Worm (Caenorhabditis elegans) whole organism, late embryonic: Measurements from ENCODE around the gene bgnt-1.3.

Experiments
- C08G9.2 ChIP-seq: sonication (generic microtip); optimal IDR thresholded peaks from 2 replicates; lab custom pipeline; 2016; ENCODE audit warnings: mild to moderate bottlenecking, missing genetic modification characterization, moderate library complexity, missing compliant biosample characterization
- F13H6.1 ChIP-seq: sonication (generic microtip); optimal IDR thresholded peaks from 2 replicates; lab custom pipeline; 2016; ENCODE audit warnings: missing genetic modification characterization, missing compliant biosample characterization
- K02D7.2 ChIP-seq: sonication (generic microtip); optimal IDR thresholded peaks from 2 replicates; lab custom pipeline; 2017; ENCODE audit warnings: mild to moderate bottlenecking, missing genetic modification characterization, missing compliant biosample characterization
- Y22D7AL.16 ChIP-seq: sonication (generic microtip); optimal IDR thresholded peaks from 2 replicates; lab custom pipeline; 2016; ENCODE audit warnings: missing genetic modification characterization, missing compliant biosample characterization
- ahr-1 ChIP-seq: sonication (generic microtip); optimal IDR thresholded peaks from 2 replicates; lab custom pipeline; 2016; ENCODE audit warnings: missing genetic modification characterization, missing compliant biosample characterization
- ceh-18 ChIP-seq: sonication (generic microtip); optimal IDR thresholded peaks from 2 replicates; lab custom pipeline; 2016; ENCODE audit warnings: missing genetic modification characterization, missing compliant biosample characterization
- ceh-19 ChIP-seq: fragments of 200-800 bp; sonication (Bioruptor generic); optimal IDR thresholded peaks from 2 replicates; lab custom pipeline; 2018; ENCODE audit warnings: mild to moderate bottlenecking, missing genetic modification characterization, missing compliant biosample characterization
- ceh-2 ChIP-seq: sonication (generic microtip); optimal IDR thresholded peaks from 2 replicates; lab custom pipeline; 2016; ENCODE audit warnings: missing genotype, missing genetic modification characterization, missing compliant biosample characterization
- ceh-22 ChIP-seq: sonication (generic microtip); optimal IDR thresholded peaks from 2 replicates; lab custom pipeline; 2017; ENCODE audit warnings: missing biosample characterization, missing genetic modification characterization
- ceh-34 ChIP-seq: sonication (generic microtip); optimal IDR thresholded peaks from 2 replicates; lab custom pipeline; 2016; ENCODE audit warnings: mild to moderate bottlenecking, missing genetic modification characterization, missing compliant biosample characterization
- ceh-45 ChIP-seq: fragments of 200-800 bp; sonication (Bioruptor generic); IDR thresholded peaks from 2 replicates; pipeline ENCODE4 v1.3.6; 2022; ENCODE audit warnings: missing genetic modification reagents, missing genetic modification characterization, missing compliant biosample characterization
- ceh-6 ChIP-seq: fragments of 200-800 bp; sonication (Bioruptor generic); optimal IDR thresholded peaks from 2 replicates; lab custom pipeline; 2018; ENCODE audit warnings: mild to moderate bottlenecking, missing genetic modification characterization, missing compliant biosample characterization
- ceh-9 ChIP-seq: sonication (generic microtip); optimal IDR thresholded peaks from 2 replicates; lab custom pipeline; 2016; ENCODE audit warnings: mild to moderate bottlenecking, missing genetic modification characterization, inconsistent platforms, missing compliant biosample characterization
- dve-1 ChIP-seq: sonication (generic microtip); optimal IDR thresholded peaks from 2 replicates; lab custom pipeline; 2017; ENCODE audit warnings: antibody characterized with exemption, mild to moderate bottlenecking, missing genetic modification characterization, missing compliant biosample characterization
- elt-2 ChIP-seq: sonication (generic microtip); optimal IDR thresholded peaks from 2 replicates; lab custom pipeline; 2016; ENCODE audit warnings: missing genetic modification reagents, missing genetic modification characterization, missing compliant biosample characterization
- elt-4 ChIP-seq: sonication (generic microtip); optimal IDR thresholded peaks from 2 replicates; lab custom pipeline; 2016; ENCODE audit warnings: missing genetic modification characterization, missing compliant biosample characterization
- eyg-1 ChIP-seq: sonication (generic microtip); optimal IDR thresholded peaks from 2 replicates; lab custom pipeline; 2016; ENCODE audit warnings: missing genotype, missing genetic modification characterization, missing compliant biosample characterization
- fkh-6 ChIP-seq: sonication (generic microtip); optimal IDR thresholded peaks from 2 replicates; lab custom pipeline; 2016; ENCODE audit warnings: missing genetic modification characterization, missing compliant biosample characterization
- gmeb-2 ChIP-seq: sonication (generic microtip); optimal IDR thresholded peaks from 2 replicates; lab custom pipeline; 2016; ENCODE audit warnings: missing genetic modification characterization, inconsistent platforms, missing compliant biosample characterization
- hlh-15 ChIP-seq: sonication (generic microtip); optimal IDR thresholded peaks from 2 replicates; lab custom pipeline; 2016; ENCODE audit warnings: missing genetic modification characterization, missing compliant biosample characterization
- hlh-30 ChIP-seq: sonication (generic microtip); optimal IDR thresholded peaks from 2 replicates; lab custom pipeline; 2017; ENCODE audit warnings: antibody characterized with exemption, missing genetic modification characterization, missing compliant biosample characterization; ENCODE audit not compliant: insufficient read depth
- hlh-6 ChIP-seq: sonication (generic microtip); optimal IDR thresholded peaks from 2 replicates; lab custom pipeline; 2016; ENCODE audit warnings: missing genotype, missing genetic modification characterization, missing compliant biosample characterization
- hlh-8 ChIP-seq: sonication (generic microtip); optimal IDR thresholded peaks from 2 replicates; lab custom pipeline; 2016; ENCODE audit warnings: missing genotype, missing genetic modification characterization, missing compliant biosample characterization
- lin-11 ChIP-seq: fragments of 200-800 bp; sonication (Bioruptor generic); optimal IDR thresholded peaks from 2 replicates; lab custom pipeline; 2018; ENCODE audit warnings: mild to moderate bottlenecking, missing genetic modification characterization, missing compliant biosample characterization
- madf-2 ChIP-seq: sonication (generic microtip); optimal IDR thresholded peaks from 2 replicates; lab custom pipeline; 2017; ENCODE audit warnings: missing genetic modification characterization, missing compliant biosample characterization
- mec-3 ChIP-seq: sonication (generic microtip); optimal IDR thresholded peaks from 2 replicates; lab custom pipeline; 2016; ENCODE audit warnings: borderline replicate concordance, missing genetic modification characterization, missing compliant biosample characterization
- npax-4 ChIP-seq: sonication (generic microtip); optimal IDR thresholded peaks from 2 replicates; lab custom pipeline; 2016; ENCODE audit warnings: missing genetic modification characterization, missing compliant biosample characterization
- odd-2 ChIP-seq: sonication (generic microtip); optimal IDR thresholded peaks from 2 replicates; lab custom pipeline; 2017; ENCODE audit warnings: antibody characterized with exemption, mild to moderate bottlenecking, missing genetic modification characterization, missing compliant biosample characterization
- pag-3 ChIP-seq: sonication (generic microtip); optimal IDR thresholded peaks from 2 replicates; lab custom pipeline; 2016; ENCODE audit warnings: missing compliant biosample characterization, missing genetic modification characterization, borderline replicate concordance
- pat-9 ChIP-seq: fragments of 200-800 bp; sonication (Bioruptor generic); optimal IDR thresholded peaks from 2 replicates; lab custom pipeline; 2018; ENCODE audit warnings: mild to moderate bottlenecking, missing genetic modification characterization, moderate library complexity, missing compliant biosample characterization
- pax-1 ChIP-seq: fragments of 150-350 bp; optimal IDR thresholded peaks from 2 replicates; lab custom pipeline; 2014; ENCODE audit warnings: missing biosample characterization, missing genetic modification characterization
- pqm-1 ChIP-seq: sonication (generic microtip); optimal IDR thresholded peaks from 2 replicates; lab custom pipeline; 2016; ENCODE audit warnings: missing genetic modification characterization, missing compliant biosample characterization
- ref-2 ChIP-seq: sonication (generic microtip); optimal IDR thresholded peaks from 2 replicates; lab custom pipeline; 2016; ENCODE audit warnings: missing genetic modification characterization, missing compliant biosample characterization
- rnt-1 ChIP-seq: sonication (generic microtip); optimal IDR thresholded peaks from 2 replicates; lab custom pipeline; 2016; ENCODE audit warnings: missing genetic modification characterization, missing compliant biosample characterization
- sdc-2 ChIP-seq: sonication (generic microtip); optimal IDR thresholded peaks from 2 replicates; lab custom pipeline; 2016; ENCODE audit warnings: missing genotype, missing genetic modification characterization, missing compliant biosample characterization
- sox-2 ChIP-seq: fragments of 200-800 bp; sonication (Bioruptor generic); IDR thresholded peaks from 2 replicates; pipeline ENCODE4 v1.3.6; 2022; ENCODE audit warnings: missing genetic modification reagents, missing genetic modification characterization, missing compliant biosample characterization
- syd-9 ChIP-seq: sonication (generic microtip); optimal IDR thresholded peaks from 2 replicates; lab custom pipeline; 2016; ENCODE audit warnings: mild to moderate bottlenecking, missing genetic modification characterization, moderate library complexity, missing compliant biosample characterization
- tbx-2 ChIP-seq: sonication (generic microtip); optimal IDR thresholded peaks from 2 replicates; lab custom pipeline; 2016; ENCODE audit warnings: missing genetic modification characterization, missing compliant biosample characterization
- tbx-7 ChIP-seq: sonication (generic microtip); optimal IDR thresholded peaks from 2 replicates; lab custom pipeline; 2016; ENCODE audit warnings: missing genotype, missing genetic modification characterization, missing compliant biosample characterization
- unc-55 ChIP-seq: sonication (generic microtip); optimal IDR thresholded peaks from 2 replicates; lab custom pipeline; 2017; ENCODE audit warnings: missing biosample characterization, missing genetic modification reagents, missing genetic modification characterization
- unc-86 ChIP-seq: sonication (generic microtip); optimal IDR thresholded peaks from 2 replicates; lab custom pipeline; 2016; ENCODE audit warnings: missing genetic modification characterization, missing compliant biosample characterization
- zip-5 ChIP-seq: sonication (generic microtip); optimal IDR thresholded peaks from 2 replicates; lab custom pipeline; 2016; ENCODE audit warnings: missing genetic modification characterization, missing compliant biosample characterization

The bgnt-1.3 gene

ce11 chrV:16269556-16269955 lies 13.3 kb upstream of the bgnt-1.3 start, which contains the start of the genes fbxa-2 and T13F3.8:
Gene fbxa-2, minus strand, starts transcription at chrV:16269656.
Gene T13F3.8, plus strand, starts transcription at chrV:16269800.
- TF ChIP-seq ceh-6 (GFP tag; lab: Kevin White, UChicago) (no peak), ceh-22 (tag; lab: Kevin White, UChicago) (no peak), madf-2 (no peak), Y22D7AL.16 (no peak), syd-9 (tag; lab: Kevin White, UChicago) (no peak), ceh-9 (tag; lab: Kevin White, UChicago) (no peak), hlh-8 (no peak), hlh-6 (tag; lab: Kevin White, UChicago) (no peak), pat-9 (no peak), eyg-1 (no peak), ceh-2 (no peak), zip-5 (no peak), fkh-6 (tag; lab: Kevin White, UChicago) (no peak), ceh-45 (GFP tag; lab: Robert Waterston, UW) (no peak), elt-2 (tag; lab: Kevin White, UChicago) (no peak), ceh-18 (tag; lab: Kevin White, UChicago) (no peak), mec-3 (tag; lab: Kevin White, UChicago) (no peak)

- TF ChIP-seq C08G9.2 (tag; lab: Kevin White, UChicago) = no peak
- TF ChIP-seq ceh-19 (GFP tag; lab: Kevin White, UChicago) = no peak
- no peak for TF ChIP-seq K02D7.2 (tag; lab: Kevin White, UChicago)
- no peak for TF ChIP-seq hlh-30
- no peak for TF ChIP-seq npax-4 (tag; lab: Kevin White, UChicago)
- no peak for TF ChIP-seq unc-55 (GFP tag; lab: Kevin White, UChicago)
- no peak for TF ChIP-seq gmeb-2
- TF ChIP-seq elt-2 (tag; lab: Kevin White, UChicago) = no peak
- no peak for TF ChIP-seq unc-86 (tag; lab: Kevin White, UChicago)
- TF ChIP-seq tbx-7 (tag; lab: Kevin White, UChicago) = no peak
- TF ChIP-seq elt-4 = no peak
Measured at ce11 chrV:16266514-16266913, 10.2 kb upstream of the bgnt-1.3 start, which contains the start of gene T13F3.4. Gene T13F3.4, minus strand, starts transcription at chrV:16266614.

ce11 chrV:16259684-16260083 lies 3.4 kb upstream of the bgnt-1.3 start, which contains the start of gene nhr-127:
Gene nhr-127, plus strand, starts transcription at chrV:16259984.
- TF ChIP-seq fkh-6 (tag; lab: Kevin White, UChicago) (no peak), hlh-15 (no peak), ref-2 (tag; lab: Kevin White, UChicago) (no peak), odd-2 (tag; lab: Kevin White, UChicago) (no peak), ahr-1 (tag; lab: Kevin White, UChicago) (no peak), tbx-2 (tag; lab: Kevin White, UChicago) (no peak), sdc-2 (no peak), unc-55 (GFP tag; lab: Kevin White, UChicago) (no peak)
- TF ChIP-seq, all 69 proteins: peak for 0

ce11 chrV:16258142-16258541 lies 1.8 kb upstream of the bgnt-1.3 start, which contains the start of gene nhr-218:
Gene nhr-218, plus strand, starts transcription at chrV:16258442.
- TF ChIP-seq ahr-1 (tag; lab: Kevin White, UChicago) (no peak), F13H6.1 (tag; lab: Kevin White, UChicago) (no peak), sox-2 (GFP tag; lab: Robert Waterston, UW) (no peak), ceh-18 (tag; lab: Kevin White, UChicago) (no peak), madf-2 (no peak), hlh-8 (no peak), hlh-15 (no peak), dve-1 (tag; lab: Kevin White, UChicago) (no peak), pag-3 (no peak), K02D7.2 (tag; lab: Kevin White, UChicago) (no peak), pqm-1 (no peak), pax-1 (no peak), lin-11 (no peak), ceh-34 (tag; lab: Kevin White, UChicago) (no peak), rnt-1 (tag; lab: Kevin White, UChicago) (no peak), hlh-6 (tag; lab: Kevin White, UChicago) (no peak), tbx-2 (tag; lab: Kevin White, UChicago) (no peak), ceh-6 (GFP tag; lab: Kevin White, UChicago) (no peak)
